Fruit fly (Drosophila melanogaster): ENCODE data around the gene PGAP5.

The PGAP5 gene

DNA sequence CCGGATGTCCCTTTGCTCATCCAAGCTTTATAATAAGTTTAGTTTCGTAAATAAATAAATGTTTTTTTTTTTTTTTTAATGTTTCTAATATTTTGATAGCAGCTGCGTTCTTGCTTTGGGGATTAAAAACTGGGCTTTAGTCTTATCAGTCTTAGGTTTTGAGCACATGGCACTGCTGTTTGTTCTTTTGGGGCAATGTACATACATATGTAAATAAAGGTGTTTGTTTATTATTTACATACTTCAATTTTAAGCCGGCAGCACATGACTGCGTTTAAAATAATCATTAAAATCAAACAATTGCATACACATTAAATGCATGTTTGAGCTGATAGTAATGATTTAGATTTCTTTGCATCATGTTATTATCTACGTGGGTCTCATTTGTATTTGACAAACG, 34.5 kb upstream of the PGAP5 start (continued):
- peak; percentile 50 for TF ChIP-seq pum (GFP tag; optimal IDR thresholded peaks at IDR 0.05)
- peak; percentile 86 for TF ChIP-seq CG4707 (GFP tag; optimal IDR thresholded peaks at IDR 0.05)
- no peak for TF ChIP-seq pb (GFP tag; optimal IDR thresholded peaks at IDR 0.05)
- TF ChIP-seq CG9609 (GFP tag; optimal IDR thresholded peaks at IDR 0.05): peak; percentile 28
- peak; percentile 39 for TF ChIP-seq bigmax (GFP tag; optimal IDR thresholded peaks at IDR 0.05)
- TF ChIP-seq Mad (GFP tag; optimal IDR thresholded peaks at IDR 0.05): peak; percentile 62
- TF ChIP-seq D (optimal IDR thresholded peaks at IDR 0.05): no peak
- TF ChIP-seq D (GFP tag; optimal IDR thresholded peaks at IDR 0.05): peak; percentile 88
- peak; percentile 53; the same call in 1 of the 2 replicates for TF ChIP-seq CG32767 (GFP tag; IDR thresholded peaks at IDR 0.05)
- TF ChIP-seq eve (GFP tag; optimal IDR thresholded peaks at IDR 0.05): peak in 1 of 2 experiments; percentile 37
- TF ChIP-seq prd (optimal IDR thresholded peaks at IDR 0.05): no peak
- 0 out of 3 replicates have a peak, but pooled peaks have one; percentile 38 for TF ChIP-seq prd (GFP tag; IDR thresholded peaks at IDR 0.05)
- TF ChIP-seq D19A (tag; optimal IDR thresholded peaks at IDR 0.05): peak; percentile 68
- TF ChIP-seq vnd (GFP tag; IDR thresholded peaks at IDR 0.05; ENCODE audit: partially characterized antibody): no peak
- TF ChIP-seq CG9215 (GFP tag; IDR thresholded peaks at IDR 0.05): no peak
- TF ChIP-seq CG7786 (GFP tag; optimal IDR thresholded peaks at IDR 0.05): peak; percentile 25
- TF ChIP-seq cg (GFP tag; optimal IDR thresholded peaks at IDR 0.05): no peak
- peak; percentile 78 for TF ChIP-seq nerfin-1 (tag; optimal IDR thresholded peaks at IDR 0.05)
- peak in 1 of 2 experiments; percentile 47 for TF ChIP-seq insv (GFP tag; optimal IDR thresholded peaks at IDR 0.05)
- TF ChIP-seq CG18764 (GFP tag; optimal IDR thresholded peaks at IDR 0.05): peak; percentile 83
- no peak for TF ChIP-seq corto (GFP tag; optimal IDR thresholded peaks at IDR 0.05)
- no peak for TF ChIP-seq knrl (GFP tag; IDR thresholded peaks at IDR 0.05; ENCODE audit: partially characterized antibody)
- peak; percentile 29 to 63 for TF ChIP-seq Pdp1 (GFP tag; optimal IDR thresholded peaks at IDR 0.05)
- TF ChIP-seq CG17802 (tag; optimal IDR thresholded peaks at IDR 0.05): peak; percentile 37
- TF ChIP-seq Rfx (GFP tag; IDR thresholded peaks at IDR 0.05): peak; percentile 53; the same call in 1 of the 2 replicates
- TF ChIP-seq ind (GFP tag; optimal IDR thresholded peaks at IDR 0.05): no peak
- TF ChIP-seq sima (GFP tag; optimal IDR thresholded peaks at IDR 0.05): peak; percentile 50
- peak; percentile 61 for TF ChIP-seq CG10543 (GFP tag; optimal IDR thresholded peaks at IDR 0.05)
- peak; percentile 87 for TF ChIP-seq CG31441 (GFP tag; IDR thresholded peaks at IDR 0.05)
- TF ChIP-seq HLH3B (GFP tag; IDR thresholded peaks at IDR 0.05): peak; percentile 50; the same call in 1 of the 2 replicates
- TF ChIP-seq dati (GFP tag; IDR thresholded peaks at IDR 0.05): no peak
- peak; percentile 73 for TF ChIP-seq dmrt99B (tag; optimal IDR thresholded peaks at IDR 0.05)
- peak; percentile 45 for TF ChIP-seq crc (GFP tag; optimal IDR thresholded peaks at IDR 0.05)
- peak; percentile 74 for TF ChIP-seq sens-2 (GFP tag; IDR thresholded peaks at IDR 0.05)
- TF ChIP-seq wdn (GFP tag; IDR thresholded peaks at IDR 0.05): no peak
- peak; percentile 94 for TF ChIP-seq Awh (GFP tag; IDR thresholded peaks at IDR 0.05)
- no peak for TF ChIP-seq hth (optimal IDR thresholded peaks at IDR 0.05)
- TF ChIP-seq CG4730 (GFP tag; IDR thresholded peaks at IDR 0.05): no peak
- no peak for TF ChIP-seq bbx (GFP tag; IDR thresholded peaks at IDR 0.05; ENCODE audit: partially characterized antibody)
- peak; percentile 76 for TF ChIP-seq CG15011 (GFP tag; optimal IDR thresholded peaks at IDR 0.05)
- peak; percentile 74 for TF ChIP-seq grn (GFP tag; optimal IDR thresholded peaks at IDR 0.05)
- peak; percentile 12 for TF ChIP-seq Ets97D (GFP tag; optimal IDR thresholded peaks at IDR 0.05)
- no peak for TF ChIP-seq CG14667 (GFP tag; IDR thresholded peaks at IDR 0.05)
- TF ChIP-seq sug (tag; optimal IDR thresholded peaks at IDR 0.05): no peak
- TF ChIP-seq Hr78 (GFP tag; optimal IDR thresholded peaks at IDR 0.05): no peak
- no peak for TF ChIP-seq Dip3 (GFP tag; optimal IDR thresholded peaks at IDR 0.05)
- TF ChIP-seq pros (GFP tag; optimal IDR thresholded peaks at IDR 0.05): no peak
- peak; percentile 76 for TF ChIP-seq Six4 (GFP tag; optimal IDR thresholded peaks at IDR 0.05)
- TF ChIP-seq Elba2 (GFP tag; optimal IDR thresholded peaks at IDR 0.05): no peak
- peak; percentile 75 for TF ChIP-seq bcd (GFP tag; optimal IDR thresholded peaks at IDR 0.05)
- no peak for TF ChIP-seq CG3995 (GFP tag; optimal IDR thresholded peaks at IDR 0.05)
- no peak for TF ChIP-seq HLH54F (GFP tag; optimal IDR thresholded peaks at IDR 0.05)
